Fruit fly (Drosophila melanogaster): ENCODE results near the gene trh.

The trh gene

DNA sequence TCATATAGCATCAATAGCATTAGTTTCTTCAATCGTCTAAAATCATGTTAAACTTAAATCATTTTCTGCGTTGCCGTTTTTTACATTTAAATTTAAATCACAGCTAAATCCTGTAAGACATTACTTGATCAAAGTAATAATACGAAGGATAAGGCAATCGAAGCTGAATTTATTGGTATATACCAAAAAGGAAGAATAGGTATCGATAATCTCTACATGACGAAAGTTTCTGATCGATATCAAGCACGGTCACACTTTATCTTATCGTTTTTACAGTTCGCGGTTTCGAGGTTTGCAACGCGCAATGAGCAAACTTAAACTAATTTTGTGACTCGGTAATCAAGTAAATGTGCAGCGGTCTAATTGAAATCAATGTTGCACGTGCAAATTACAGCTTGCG lies 64.6 kb downstream of the trh start, which contains the start of the genes Atac3 and Ptpmeg:
Atac3 (minus strand) TSS at position 160 of the 400 bp plus-strand sequence.
Ptpmeg (plus strand) TSS at position 265 of the 400 bp plus-strand sequence.
- TF ChIP-seq Myc (optimal IDR thresholded peaks at IDR 0.05) (peak; percentile 29), GATAd (GFP tag; optimal IDR thresholded peaks at IDR 0.05) (no peak)

dm6 chr3L:324486-324885 lies 67.9 kb downstream of the trh start, which contains the start of gene CG32344:
TSS of gene CG32344 (minus strand) at chr3L:324720.
- TF ChIP-seq Jra (GFP tag; optimal IDR thresholded peaks at IDR 0.05) = peak; percentile 25
- no peak for TF ChIP-seq dmrt93B (GFP tag; optimal IDR thresholded peaks at IDR 0.05)
- peak; percentile 63 for TF ChIP-seq Myc (optimal IDR thresholded peaks at IDR 0.05)
- TF ChIP-seq psq (GFP tag; optimal IDR thresholded peaks at IDR 0.05) = no peak
- no peak for TF ChIP-seq foxo (GFP tag; optimal IDR thresholded peaks at IDR 0.05)

DNA sequence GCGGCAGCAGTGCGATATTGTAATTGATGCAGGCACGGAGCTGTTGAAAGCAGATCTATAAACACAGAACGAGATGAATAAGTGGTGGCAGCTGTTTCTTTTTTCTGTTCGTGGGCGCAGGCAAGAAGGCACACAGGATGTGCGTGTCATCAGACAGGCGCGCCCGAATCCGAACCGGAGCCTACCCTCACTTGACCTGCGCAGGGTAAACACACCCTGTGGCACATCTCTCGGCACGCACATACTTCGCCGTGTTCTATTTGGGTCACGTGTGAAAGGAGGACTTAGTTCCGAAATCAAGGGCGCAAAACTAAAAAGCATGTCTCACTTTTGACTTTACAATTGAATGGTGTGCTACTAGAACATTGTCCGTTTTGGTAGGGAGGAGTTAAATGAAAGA lies 70.9 kb downstream of the trh start:
- TF ChIP-seq Dfd (GFP tag; optimal IDR thresholded peaks at IDR 0.05) = no peak
- no peak for TF ChIP-seq Rel (GFP tag; optimal IDR thresholded peaks at IDR 0.05)
- TF ChIP-seq Rel (tag; optimal IDR thresholded peaks at IDR 0.05) = no peak
- no peak for TF ChIP-seq sv (GFP tag; optimal IDR thresholded peaks at IDR 0.05)
- TF ChIP-seq tai (GFP tag; optimal IDR thresholded peaks at IDR 0.05) = no peak
- no peak for TF ChIP-seq Vsx2 (GFP tag; optimal IDR thresholded peaks at IDR 0.05; ENCODE audit: partially characterized antibody)
- no peak for TF ChIP-seq pan (optimal IDR thresholded peaks at IDR 0.05)
- no peak for TF ChIP-seq Hr78 (GFP tag; optimal IDR thresholded peaks at IDR 0.05)
- no peak for TF ChIP-seq dsf (GFP tag; optimal IDR thresholded peaks at IDR 0.05; ENCODE audit: borderline replicate concordance)
- no peak for TF ChIP-seq usp (GFP tag; optimal IDR thresholded peaks at IDR 0.05)
- no peak for TF ChIP-seq fru (GFP tag; optimal IDR thresholded peaks at IDR 0.05)
- TF ChIP-seq Hr83 (GFP tag; optimal IDR thresholded peaks at IDR 0.05; ENCODE audit: poor library complexity, severe bottlenecking) = no peak

- TF ChIP-seq fru (GFP tag; optimal IDR thresholded peaks at IDR 0.05) (no peak), usp (GFP tag; optimal IDR thresholded peaks at IDR 0.05) (no peak), Hr78 (GFP tag; optimal IDR thresholded peaks at IDR 0.05) (no peak), foxo (GFP tag; optimal IDR thresholded peaks at IDR 0.05) (no peak), dl (GFP tag; optimal IDR thresholded peaks at IDR 0.05; ENCODE audit: insufficient read depth in 1 of 2, partially characterized antibody in 2 of 2) (no peak), Jra (GFP tag; optimal IDR thresholded peaks at IDR 0.05) (no peak), N (GFP tag; optimal IDR thresholded peaks at IDR 0.05) (no peak), sage (GFP tag; optimal IDR thresholded peaks at IDR 0.05) (no peak), Abd-B (GFP tag; optimal IDR thresholded peaks at IDR 0.05) (no peak), tai (GFP tag; optimal IDR thresholded peaks at IDR 0.05) (no peak), jim (GFP tag; optimal IDR thresholded peaks at IDR 0.05) (no peak), psq (GFP tag; optimal IDR thresholded peaks at IDR 0.05) (no peak), pan (optimal IDR thresholded peaks at IDR 0.05) (no peak), CG9705 (GFP tag; optimal IDR thresholded peaks at IDR 0.05) (no peak), GATAd (GFP tag; optimal IDR thresholded peaks at IDR 0.05) (no peak), Sp1 (GFP tag; optimal IDR thresholded peaks at IDR 0.05) (no peak), HLH106 (tag; optimal IDR thresholded peaks at IDR 0.05) (no peak), sv (GFP tag; optimal IDR thresholded peaks at IDR 0.05) (no peak)
Observed at dm6 chr3L:320798-321197, 71.6 kb downstream of the trh start.

DNA sequence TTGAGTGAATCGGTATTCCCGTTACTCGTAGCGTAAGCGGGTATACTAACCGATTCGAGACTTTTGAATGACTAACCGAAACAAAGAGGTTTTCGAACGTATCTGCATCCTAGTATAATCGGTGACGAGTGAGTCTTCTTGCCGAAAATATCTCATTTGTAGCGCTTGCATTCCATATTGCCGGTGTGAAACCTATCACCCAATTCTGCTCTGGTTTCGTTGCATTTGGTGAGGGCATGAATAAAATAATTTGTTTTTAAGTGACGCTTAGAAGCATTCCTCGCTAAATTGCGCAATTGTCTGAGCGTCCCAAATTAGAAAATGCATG lies 72.5 kb downstream of the trh start:
- TF ChIP-seq Myc (optimal IDR thresholded peaks at IDR 0.05) (no peak), Abd-B (GFP tag; optimal IDR thresholded peaks at IDR 0.05) (no peak), Hr78 (GFP tag; optimal IDR thresholded peaks at IDR 0.05) (no peak), dsf (GFP tag; optimal IDR thresholded peaks at IDR 0.05; ENCODE audit: borderline replicate concordance) (no peak), HLH106 (tag; optimal IDR thresholded peaks at IDR 0.05) (no peak)

dm6 chr3L:319145-320009 lies 73.1 kb downstream of the trh start, which contains the start of gene fwd:
TSS of gene fwd (minus strand) at chr3L:319884.
- no peak for TF ChIP-seq Vsx2 (GFP tag; optimal IDR thresholded peaks at IDR 0.05; ENCODE audit: partially characterized antibody)
- TF ChIP-seq pan (optimal IDR thresholded peaks at IDR 0.05) = no peak
- peak; percentile 30 for TF ChIP-seq Jra (GFP tag; optimal IDR thresholded peaks at IDR 0.05)
- peak; percentile 22 for TF ChIP-seq rgr (GFP tag; optimal IDR thresholded peaks at IDR 0.05)
- TF ChIP-seq Myc (optimal IDR thresholded peaks at IDR 0.05) = peak; percentile 66
- TF ChIP-seq Mio (GFP tag; optimal IDR thresholded peaks at IDR 0.05) = no peak
- TF ChIP-seq sv (GFP tag; optimal IDR thresholded peaks at IDR 0.05) = no peak
- no peak for TF ChIP-seq Dif (GFP tag; optimal IDR thresholded peaks at IDR 0.05; ENCODE audit: partially characterized antibody)
- peak; percentile 90 for TF ChIP-seq N (GFP tag; optimal IDR thresholded peaks at IDR 0.05)
- TF ChIP-seq brk (GFP tag; optimal IDR thresholded peaks at IDR 0.05) = no peak
- TF ChIP-seq ey (GFP tag; optimal IDR thresholded peaks at IDR 0.05) = no peak
- TF ChIP-seq Hnf4 (GFP tag; optimal IDR thresholded peaks at IDR 0.05) = peak; percentile 22
- TF ChIP-seq dmrt93B (GFP tag; optimal IDR thresholded peaks at IDR 0.05) = no peak
- TF ChIP-seq OdsH (GFP tag; optimal IDR thresholded peaks at IDR 0.05) = no peak
- peak; percentile 16 for TF ChIP-seq HLH106 (tag; optimal IDR thresholded peaks at IDR 0.05)
- TF ChIP-seq dl (GFP tag; optimal IDR thresholded peaks at IDR 0.05; ENCODE audit: insufficient read depth in 1 of 2, partially characterized antibody in 2 of 2) = no peak
- TF ChIP-seq woc (GFP tag; optimal IDR thresholded peaks at IDR 0.05) = no peak
- TF ChIP-seq CG9705 (GFP tag; optimal IDR thresholded peaks at IDR 0.05) = no peak
- TF ChIP-seq fru (GFP tag; optimal IDR thresholded peaks at IDR 0.05) = peak; percentile 11
- TF ChIP-seq psq (GFP tag; optimal IDR thresholded peaks at IDR 0.05) = no peak
- TF ChIP-seq usp (GFP tag; optimal IDR thresholded peaks at IDR 0.05) = no peak
- no peak for TF ChIP-seq jim (GFP tag; optimal IDR thresholded peaks at IDR 0.05)
- TF ChIP-seq dsf (GFP tag; optimal IDR thresholded peaks at IDR 0.05; ENCODE audit: borderline replicate concordance) = no peak
- TF ChIP-seq GATAd (GFP tag; optimal IDR thresholded peaks at IDR 0.05) = no peak
- TF ChIP-seq br (GFP tag; optimal IDR thresholded peaks at IDR 0.05) = no peak

Data from whole organism, wandering third instar larva.